Worm (Caenorhabditis elegans) whole organism, L2 larva: ENCODE data around the gene vdac-1.

ENCODE experiments used
- C34F6.9 ChIP-seq: fragments of 150-350 bp; optimal IDR thresholded peaks from 2 replicates; lab custom pipeline; 2014; ENCODE audit warnings: missing biosample characterization, missing genetic modification characterization
- R02D3.7 ChIP-seq: fragments of 150-350 bp; optimal IDR thresholded peaks from 2 replicates; lab custom pipeline; 2014; ENCODE audit warnings: missing biosample characterization, missing genetic modification characterization
- alr-1 ChIP-seq: fragments of 150-350 bp; optimal IDR thresholded peaks from 2 replicates; lab custom pipeline; 2014; ENCODE audit warnings: missing biosample characterization, missing genetic modification characterization
- aly-2 ChIP-seq: fragments of 150-350 bp; optimal IDR thresholded peaks from 2 replicates; lab custom pipeline; 2014; ENCODE audit warnings: missing biosample characterization, missing genetic modification characterization
- ceh-16 ChIP-seq: fragments of 150-350 bp; optimal IDR thresholded peaks from 2 replicates; lab custom pipeline; 2014; ENCODE audit warnings: missing biosample characterization, missing genetic modification characterization
- crh-2 ChIP-seq: sonication (generic microtip); optimal IDR thresholded peaks from 2 replicates; lab custom pipeline; 2017; ENCODE audit warnings: missing biosample characterization, missing genetic modification characterization
- dmd-4 ChIP-seq: sonication (generic microtip); optimal IDR thresholded peaks from 2 replicates; lab custom pipeline; 2017; ENCODE audit warnings: missing biosample characterization, missing genetic modification characterization
- egl-27 ChIP-seq: sonication (generic microtip); optimal IDR thresholded peaks from 3 replicates; lab custom pipeline; 2017; ENCODE audit warnings: missing biosample characterization, missing genetic modification reagents, missing genetic modification characterization
- elt-3 ChIP-seq: sonication (generic microtip); optimal IDR thresholded peaks from 2 replicates; lab custom pipeline; 2017; ENCODE audit warnings: missing biosample characterization, missing genetic modification characterization
- fos-1 ChIP-seq: fragments of 150-350 bp; optimal IDR thresholded peaks from 2 replicates; lab custom pipeline; 2014; ENCODE audit warnings: missing biosample characterization, missing genetic modification characterization
- lin-13 ChIP-seq: fragments of 150-350 bp; optimal IDR thresholded peaks from 2 replicates; lab custom pipeline; 2014; ENCODE audit warnings: missing biosample characterization, missing genetic modification reagents, missing genetic modification characterization
- mab-5 ChIP-seq: fragments of 150-350 bp; optimal IDR thresholded peaks from 2 replicates; lab custom pipeline; 2014; ENCODE audit warnings: missing biosample characterization, missing genetic modification characterization
- mbf-1 ChIP-seq: sonication (generic microtip); optimal IDR thresholded peaks from 2 replicates; lab custom pipeline; 2017; ENCODE audit warnings: missing biosample characterization, missing genetic modification characterization
- nhr-11 ChIP-seq: fragments of 150-350 bp; optimal IDR thresholded peaks from 2 replicates; lab custom pipeline; 2014; ENCODE audit warnings: missing biosample characterization, missing genetic modification characterization
- nhr-129 ChIP-seq: fragments of 150-350 bp; optimal IDR thresholded peaks from 2 replicates; lab custom pipeline; 2014; ENCODE audit warnings: missing biosample characterization, missing genetic modification characterization
- nhr-25 ChIP-seq: fragments of 150-350 bp; sonication (generic microtip); optimal IDR thresholded peaks from 3 replicates; lab custom pipeline; 2014; ENCODE audit warnings: missing biosample characterization, missing genetic modification characterization
- nhr-6 ChIP-seq: fragments of 150-350 bp; optimal IDR thresholded peaks from 2 replicates; lab custom pipeline; 2014; ENCODE audit warnings: missing biosample characterization, missing genetic modification characterization
- peb-1 ChIP-seq: fragments of 150-350 bp; optimal IDR thresholded peaks from 2 replicates; lab custom pipeline; 2014; ENCODE audit warnings: missing biosample characterization, missing genetic modification characterization
- sma-3 ChIP-seq: sonication (generic microtip); optimal IDR thresholded peaks from 2 replicates; lab custom pipeline; 2016; ENCODE audit warnings: missing genetic modification reagents, missing genetic modification characterization, missing compliant biosample characterization
- snpc-4 ChIP-seq: fragments of 150-350 bp; optimal IDR thresholded peaks from 2 replicates; lab custom pipeline; 2014; ENCODE audit warnings: missing biosample characterization, missing genetic modification characterization
- unc-39 ChIP-seq: fragments of 150-350 bp; optimal IDR thresholded peaks from 2 replicates; lab custom pipeline; 2014; ENCODE audit warnings: missing biosample characterization, missing genetic modification characterization
- unc-62 ChIP-seq: fragments of 150-350 bp; optimal IDR thresholded peaks from 2 replicates; lab custom pipeline; 2014; ENCODE audit warnings: missing biosample characterization, missing genetic modification reagents, missing genetic modification characterization
- zag-1 ChIP-seq: fragments of 150-350 bp; optimal IDR thresholded peaks from 2 replicates; lab custom pipeline; 2014; ENCODE audit warnings: missing biosample characterization, missing genetic modification characterization
- ztf-1 ChIP-seq: fragments of 200-800 bp; sonication (Bioruptor generic); conservative IDR thresholded peaks from 2 replicates; pipeline ENCODE4 v1.3.6; 2022; ENCODE audit warnings: missing genetic modification characterization, missing compliant biosample characterization
- ztf-11 ChIP-seq: sonication (generic microtip); optimal IDR thresholded peaks from 2 replicates; lab custom pipeline; 2017; ENCODE audit warnings: missing biosample characterization, missing genetic modification characterization

vdac-1 gene

DNA sequence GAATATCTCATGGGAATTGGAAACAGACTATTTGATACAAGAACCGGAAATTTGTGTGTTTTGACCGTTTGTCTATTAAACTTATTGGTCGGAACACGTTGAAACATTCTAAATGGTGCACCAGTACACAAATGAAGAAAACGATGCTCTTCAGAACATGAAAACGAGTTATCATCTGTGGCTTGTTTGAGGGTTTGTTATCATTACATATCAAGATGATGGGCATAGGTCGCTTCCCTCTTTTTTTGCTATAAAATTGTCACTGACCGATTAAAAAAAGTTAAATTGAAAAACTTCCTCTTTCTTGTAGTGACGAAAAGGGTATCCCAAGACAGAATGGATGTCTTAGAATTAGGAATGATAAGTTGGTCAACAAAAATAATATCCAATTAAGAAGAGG lies 39.1 kb downstream of the vdac-1 start:
- TF ChIP-seq unc-62: no peak
- no peak for TF ChIP-seq unc-39 (tag; lab: Kevin White, UChicago)
- peak; percentile 62 for TF ChIP-seq fos-1 (tag; lab: Kevin White, UChicago)
- no peak for TF ChIP-seq snpc-4

DNA sequence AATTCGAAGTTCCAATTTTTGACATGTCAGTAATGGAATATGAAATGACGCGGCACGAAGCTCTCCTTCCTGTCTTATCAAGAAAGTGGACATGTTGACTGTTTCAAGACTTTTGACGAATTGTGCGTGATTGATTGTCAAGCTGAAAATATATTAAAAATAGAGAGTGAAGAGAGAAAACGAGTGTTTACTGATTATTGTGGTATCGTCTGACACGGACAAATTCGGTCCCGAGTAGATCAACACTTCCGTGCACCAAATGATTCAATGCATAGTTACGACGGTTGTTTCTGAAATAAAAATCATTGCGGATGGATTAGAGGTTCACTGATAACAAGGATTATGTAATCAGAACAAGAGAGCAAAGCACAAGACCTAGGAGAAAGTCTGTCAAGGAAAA lies 40.5 kb downstream of the vdac-1 start:
- TF ChIP-seq dmd-4 (tag; lab: Kevin White, UChicago) (no peak), fos-1 (tag; lab: Kevin White, UChicago) (peak; percentile 12)

DNA sequence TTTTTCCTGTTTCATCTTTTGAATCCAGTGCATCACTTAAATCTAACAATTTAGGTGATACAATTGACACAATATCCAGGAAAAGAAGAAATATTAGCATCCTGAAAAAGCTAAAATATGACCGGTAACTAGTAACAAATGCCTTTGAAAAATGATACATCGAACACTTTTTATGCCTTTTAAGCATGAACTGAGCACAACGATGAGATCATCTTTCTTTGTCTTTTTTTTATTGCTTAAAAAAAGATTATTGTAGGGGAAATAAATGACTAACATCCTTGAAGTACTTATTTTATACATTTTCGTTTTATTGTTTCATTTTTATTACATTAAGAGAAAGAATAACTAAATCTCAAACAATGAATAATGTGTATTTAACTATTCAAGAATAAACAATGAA lies 41.8 kb downstream of the vdac-1 start, which contains the start of gene F13B6.3:
TSS of gene F13B6.3 (minus strand) at position 101 of the 400 bp plus-strand sequence.
- TF ChIP-seq ztf-11 (no peak), mab-5 (no peak), ceh-16 (tag; lab: Kevin White, UChicago) (no peak), nhr-25 (tag; lab: Kevin White, UChicago) (no peak), sma-3 (no peak), ztf-1 (GFP tag; lab: Robert Waterston, UW) (no peak), unc-39 (tag; lab: Kevin White, UChicago) (no peak), fos-1 (tag; lab: Kevin White, UChicago) (no peak), crh-2 (tag; lab: Kevin White, UChicago) (no peak), egl-27 (tag; lab: Kevin White, UChicago) (no peak), zag-1 (tag; lab: Kevin White, UChicago) (no peak), R02D3.7 (tag; lab: Kevin White, UChicago) (no peak), C34F6.9 (tag; lab: Kevin White, UChicago) (no peak), unc-62 (no peak), nhr-6 (tag; lab: Kevin White, UChicago) (no peak), mbf-1 (no peak), alr-1 (tag; lab: Kevin White, UChicago) (no peak), nhr-129 (tag; lab: Kevin White, UChicago) (no peak), nhr-11 (tag; lab: Kevin White, UChicago) (no peak), elt-3 (tag; lab: Kevin White, UChicago) (no peak)

DNA sequence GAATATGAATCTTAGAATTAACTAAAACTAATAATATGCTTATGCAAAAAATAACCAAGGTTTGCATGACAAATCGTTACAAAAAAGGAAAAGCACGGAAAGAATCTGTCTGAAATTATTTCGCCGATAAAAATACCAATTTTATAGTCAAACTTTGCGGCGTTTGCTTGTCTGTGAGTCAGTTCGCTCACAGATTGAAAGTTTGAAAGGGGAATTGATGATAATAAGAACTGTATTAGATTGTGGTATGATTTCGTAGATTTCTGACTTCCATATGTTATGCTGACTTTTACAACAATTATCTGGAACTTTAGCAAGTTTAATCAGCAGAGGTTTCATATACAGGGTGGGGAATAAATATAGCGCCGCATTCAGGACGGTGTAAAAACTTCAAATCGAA lies 47.5 kb downstream of the vdac-1 start, which contains the start of gene F13B6.2:
TSS of gene F13B6.2 (minus strand) at position 101 of the 400 bp plus-strand sequence.
- TF ChIP-seq aly-2 (tag; lab: Kevin White, UChicago) (no peak), lin-13 (GFP tag; lab: Kevin White, UChicago) (no peak), mbf-1 (no peak), nhr-25 (tag; lab: Kevin White, UChicago) (no peak), nhr-11 (tag; lab: Kevin White, UChicago) (no peak), peb-1 (tag; lab: Kevin White, UChicago) (no peak), fos-1 (tag; lab: Kevin White, UChicago) (peak; percentile 34), nhr-129 (tag; lab: Kevin White, UChicago) (no peak)
